Fruit fly (Drosophila melanogaster) whole organism, embryonic: ENCODE results near the gene Mo25.

Experiments used
- Atf6 ChIP-seq: fragments of 200-800 bp; sonication (Bioruptor generic); IDR thresholded peaks from 2 replicates; pipeline ENCODE4 v1.3.6; 2022; ENCODE audit warnings: missing biosample characterization, missing genetic modification characterization
- CG10321 ChIP-seq: fragments of 200-800 bp; sonication (Bioruptor generic); IDR thresholded peaks from 2 replicates; pipeline ENCODE4 v1.3.6; 2022; ENCODE audit warnings: missing biosample characterization, missing genetic modification characterization
- CG10654 ChIP-seq: fragments of 200-800 bp; sonication (Bioruptor generic); optimal IDR thresholded peaks from 2 replicates; lab custom pipeline; 2016; ENCODE audit warnings: missing biosample characterization, missing genetic modification characterization
- CG11093 ChIP-seq: fragments of 200-800 bp; sonication (Bioruptor generic); IDR thresholded peaks from 3 replicates; pipeline ENCODE4 v1.3.6; 2022; ENCODE audit warnings: missing biosample characterization, missing genetic modification characterization
- CG13296 ChIP-seq: fragments of 200-800 bp; sonication (Bioruptor generic); optimal IDR thresholded peaks from 3 replicates; lab custom pipeline; 2018; ENCODE audit warnings: missing biosample characterization, mild to moderate bottlenecking, missing genetic modification characterization
- CG14667 ChIP-seq: fragments of 200-800 bp; sonication (Bioruptor generic); IDR thresholded peaks from 2 replicates; pipeline ENCODE4 v1.3.6; 2022; ENCODE audit warnings: missing biosample characterization, missing genetic modification characterization
- CG15479 ChIP-seq: fragments of 200-800 bp; sonication (Bioruptor generic); optimal IDR thresholded peaks from 3 replicates; lab custom pipeline; 2019; ENCODE audit warnings: missing biosample characterization, mild to moderate bottlenecking, missing genetic modification characterization, moderate library complexity
- CG15514 ChIP-seq: fragments of 200-800 bp; sonication (Bioruptor generic); optimal IDR thresholded peaks from 3 replicates; lab custom pipeline; 2017; ENCODE audit warnings: missing biosample characterization, missing genetic modification characterization, mild to moderate bottlenecking, moderate library complexity, missing genetic modification reagents
- CG15696 ChIP-seq: fragments of 200-800 bp; sonication (Bioruptor generic); optimal IDR thresholded peaks from 2 replicates; lab custom pipeline; 2019; ENCODE audit warnings: missing biosample characterization, mild to moderate bottlenecking, missing genetic modification characterization, moderate library complexity
- CG16815 ChIP-seq: fragments of 200-800 bp; sonication (Bioruptor generic); optimal IDR thresholded peaks from 3 replicates; lab custom pipeline; 2017; ENCODE audit warnings: missing biosample characterization, mild to moderate bottlenecking, missing genetic modification characterization
- CG17912 ChIP-seq: fragments of 200-800 bp; sonication (Bioruptor generic); optimal IDR thresholded peaks from 2 replicates; lab custom pipeline; 2018; ENCODE audit warnings: missing biosample characterization, mild to moderate bottlenecking, missing genetic modification characterization
- CG18011 ChIP-seq: fragments of 200-800 bp; sonication (Bioruptor generic); optimal IDR thresholded peaks from 2 replicates; lab custom pipeline; 2017; ENCODE audit warnings: missing biosample characterization, missing genetic modification characterization, mild to moderate bottlenecking, moderate library complexity, missing genotype
- CG2202 ChIP-seq: fragments of 200-800 bp; sonication (Bioruptor generic); optimal IDR thresholded peaks from 2 replicates; lab custom pipeline; 2018; ENCODE audit warnings: missing biosample characterization, mild to moderate bottlenecking, missing genetic modification characterization
- CG3281 ChIP-seq: fragments of 200-800 bp; sonication (Bioruptor generic); optimal IDR thresholded peaks from 3 replicates; lab custom pipeline; 2017; ENCODE audit warnings: missing biosample characterization, mild to moderate bottlenecking, missing genetic modification characterization
- CG6654 ChIP-seq: fragments of 200-800 bp; sonication (Bioruptor generic); optimal IDR thresholded peaks from 2 replicates; lab custom pipeline; 2017; ENCODE audit warnings: missing biosample characterization, mild to moderate bottlenecking, missing genetic modification characterization
- CG6689 ChIP-seq: fragments of 200-800 bp; sonication (Bioruptor generic); IDR thresholded peaks from 2 replicates; pipeline ENCODE4 v1.3.6; 2022; ENCODE audit warnings: missing biosample characterization, missing genetic modification characterization
- CG7786 ChIP-seq: fragments of 200-800 bp; sonication (Bioruptor generic); optimal IDR thresholded peaks from 2 replicates; lab custom pipeline; 2016; ENCODE audit warnings: missing biosample characterization, missing genetic modification characterization
- CG9727 ChIP-seq: fragments of 200-800 bp; sonication (Bioruptor generic); optimal IDR thresholded peaks from 3 replicates; lab custom pipeline; 2017; ENCODE audit warnings: missing biosample characterization, mild to moderate bottlenecking, missing genetic modification characterization
- Elba2 ChIP-seq: fragments of 200-800 bp; sonication (Bioruptor generic); optimal IDR thresholded peaks from 3 replicates; lab custom pipeline; 2016; ENCODE audit warnings: missing biosample characterization, missing genetic modification characterization
- GATAe ChIP-seq: fragments of 200-800 bp; sonication (Bioruptor generic); conservative IDR thresholded peaks from 2 replicates; pipeline ENCODE4 v1.3.6; 2022; ENCODE audit warnings: missing biosample characterization, missing genetic modification characterization
- Gsc ChIP-seq: fragments of 200-800 bp; sonication (Bioruptor generic); IDR thresholded peaks from 2 replicates; pipeline ENCODE4 v1.3.6; 2022; ENCODE audit warnings: missing biosample characterization, missing genetic modification characterization
- H2.0 ChIP-seq: fragments of 200-800 bp; sonication (Bioruptor generic); IDR thresholded peaks from 2 replicates; pipeline ENCODE4 v1.3.6; 2022; ENCODE audit warnings: missing biosample characterization, missing genetic modification characterization
- HLHmδ ChIP-seq: fragments of 200-800 bp; sonication (Bioruptor generic); optimal IDR thresholded peaks from 2 replicates; lab custom pipeline; 2018; ENCODE audit warnings: missing biosample characterization, mild to moderate bottlenecking, missing genetic modification characterization, moderate library complexity
- HmgZ ChIP-seq: fragments of 200-800 bp; sonication (Bioruptor generic); optimal IDR thresholded peaks from 2 replicates; lab custom pipeline; 2018; ENCODE audit warnings: missing biosample characterization, mild to moderate bottlenecking, missing genetic modification characterization
- Hsf ChIP-seq: fragments of 200-800 bp; sonication (Bioruptor generic); optimal IDR thresholded peaks from 3 replicates; lab custom pipeline; 2016; ENCODE audit warnings: missing biosample characterization, missing genetic modification characterization
- Ptx1 ChIP-seq: fragments of 200-800 bp; sonication (Bioruptor generic); IDR thresholded peaks from 2 replicates; pipeline ENCODE4 v1.3.6; 2022; ENCODE audit warnings: missing biosample characterization, missing genetic modification characterization
- Ravus ChIP-seq: fragments of 200-800 bp; sonication (Bioruptor generic); IDR thresholded peaks from 2 replicates; pipeline ENCODE4 v1.3.6; 2022; ENCODE audit warnings: missing biosample characterization, missing genetic modification characterization
- Scr ChIP-seq: fragments of 200-800 bp; sonication (Bioruptor generic); IDR thresholded peaks from 2 replicates; pipeline ENCODE4 v1.3.6; 2022; ENCODE audit warnings: missing biosample characterization, missing genetic modification characterization; ENCODE audit not compliant: partially characterized antibody
- Spps ChIP-seq: fragments of 200-800 bp; sonication (Bioruptor generic); optimal IDR thresholded peaks from 2 replicates; lab custom pipeline; 2018; ENCODE audit warnings: missing biosample characterization, mild to moderate bottlenecking, missing genetic modification characterization
- Ssrp ChIP-seq: fragments of 200-800 bp; sonication (Bioruptor generic); optimal IDR thresholded peaks from 2 replicates; lab custom pipeline; 2018; ENCODE audit warnings: missing biosample characterization, mild to moderate bottlenecking, missing genetic modification characterization, moderate library complexity
- ab ChIP-seq: fragments of 200-800 bp; sonication (Bioruptor generic); optimal IDR thresholded peaks from 2 replicates; lab custom pipeline; 2016; ENCODE audit warnings: missing biosample characterization, missing genetic modification characterization
- ara ChIP-seq: fragments of 200-800 bp; sonication (Bioruptor generic); IDR thresholded peaks from 2 replicates; pipeline ENCODE4 v1.3.6; 2022; ENCODE audit warnings: missing biosample characterization, missing genetic modification characterization
- cwo ChIP-seq: fragments of 200-800 bp; sonication (Bioruptor generic); optimal IDR thresholded peaks from 3 replicates; lab custom pipeline; 2017; ENCODE audit warnings: missing biosample characterization, missing genetic modification characterization, mild to moderate bottlenecking, moderate library complexity, missing genetic modification reagents
- dmrt11E ChIP-seq: fragments of 200-800 bp; sonication (Bioruptor generic); optimal IDR thresholded peaks from 3 replicates; lab custom pipeline; 2018; ENCODE audit warnings: missing biosample characterization, mild to moderate bottlenecking, missing genetic modification characterization, moderate library complexity
- emc ChIP-seq: fragments of 200-800 bp; sonication (Bioruptor generic); optimal IDR thresholded peaks from 2 replicates; lab custom pipeline; 2016; ENCODE audit warnings: missing biosample characterization, missing genetic modification characterization
- fd64A ChIP-seq: fragments of 200-800 bp; sonication (Bioruptor generic); optimal IDR thresholded peaks from 3 replicates; lab custom pipeline; 2018; ENCODE audit warnings: missing biosample characterization, mild to moderate bottlenecking, missing genetic modification characterization
- gem ChIP-seq: fragments of 200-800 bp; sonication (Bioruptor generic); optimal IDR thresholded peaks from 2 replicates; lab custom pipeline; 2019; ENCODE audit warnings: missing biosample characterization, mild to moderate bottlenecking, missing genetic modification characterization, moderate library complexity
- gsb ChIP-seq: fragments of 200-800 bp; sonication (Bioruptor generic); IDR thresholded peaks from 2 replicates; pipeline ENCODE4 v1.3.6; 2022; ENCODE audit warnings: missing biosample characterization, missing genetic modification characterization
- hbn ChIP-seq: fragments of 200-800 bp; sonication (Bioruptor generic); IDR thresholded peaks from 2 replicates; pipeline ENCODE4 v1.3.6; 2022; ENCODE audit warnings: missing biosample characterization, missing genetic modification characterization; ENCODE audit not compliant: partially characterized antibody
- jigr1 ChIP-seq: fragments of 200-800 bp; sonication (Bioruptor generic); IDR thresholded peaks from 3 replicates; pipeline ENCODE4 v1.3.6; 2022; ENCODE audit warnings: missing biosample characterization, missing genetic modification characterization
- kni ChIP-seq: fragments of 200-800 bp; sonication (Bioruptor generic); optimal IDR thresholded peaks from 3 replicates; lab custom pipeline; 2017; ENCODE audit warnings: mild to moderate bottlenecking, missing biosample characterization, missing genetic modification reagents, missing genetic modification characterization
- nau ChIP-seq: fragments of 200-800 bp; sonication (Bioruptor generic); optimal IDR thresholded peaks from 3 replicates; lab custom pipeline; 2017; ENCODE audit warnings: missing biosample characterization, mild to moderate bottlenecking, missing genetic modification characterization, missing genetic modification reagents
- otp ChIP-seq: fragments of 200-800 bp; sonication (Bioruptor generic); IDR thresholded peaks from 3 replicates; pipeline ENCODE4, ENCODE4 v1.3.6; 2022; ENCODE audit warnings: missing biosample characterization, missing genetic modification characterization
- pfk ChIP-seq: fragments of 200-800 bp; sonication (Bioruptor generic); optimal IDR thresholded peaks from 2 replicates; lab custom pipeline; 2018; ENCODE audit warnings: missing biosample characterization, mild to moderate bottlenecking, missing genetic modification characterization, moderate library complexity
- ranshi ChIP-seq: fragments of 200-800 bp; sonication (Bioruptor generic); IDR thresholded peaks from 2 replicates; pipeline ENCODE4 v1.3.6; 2022; ENCODE audit warnings: missing biosample characterization, missing genetic modification characterization
- shn ChIP-seq: fragments of 200-800 bp; sonication (Bioruptor generic); optimal IDR thresholded peaks from 3 replicates; lab custom pipeline; 2016; ENCODE audit warnings: missing biosample characterization, missing genetic modification characterization
- unc-4 ChIP-seq: fragments of 200-800 bp; sonication (Bioruptor generic); IDR thresholded peaks from 2 replicates; pipeline ENCODE4 v1.3.6; 2022; ENCODE audit warnings: missing biosample characterization, missing genetic modification characterization; ENCODE audit not compliant: partially characterized antibody
- vfl ChIP-seq: fragments of 200-800 bp; sonication (Bioruptor generic); optimal IDR thresholded peaks from 2 replicates; lab custom pipeline; 2016; ENCODE audit warnings: missing biosample characterization, missing genetic modification characterization
- z ChIP-seq: fragments of 200-800 bp; sonication (Bioruptor generic); IDR thresholded peaks from 3 replicates; pipeline ENCODE4 v1.3.6; 2022; ENCODE audit warnings: missing biosample characterization, missing genetic modification characterization

Gene Mo25

dm6 chr3L:16571014-16571738 lies 44.1 kb downstream of the Mo25 start (continued):
- TF ChIP-seq hbn (GFP tag; lab: Robert Waterston, UW) = no peak
- no peak for TF ChIP-seq Gsc
- TF ChIP-seq CG10321 (GFP tag; lab: Robert Waterston, UW) = no peak
- TF ChIP-seq CG18011 = no peak
- TF ChIP-seq CG9727 = peak; percentile 18
- peak; percentile 20 for TF ChIP-seq CG15514 (GFP tag; lab: Kevin White, UChicago)
- no peak for TF ChIP-seq CG6654 (GFP tag; lab: Kevin White, UChicago)
- no peak; the same call in 1 of the 2 replicates for TF ChIP-seq Ptx1 (GFP tag; lab: Robert Waterston, UW)
- no peak for TF ChIP-seq CG11093 (GFP tag; lab: Robert Waterston, UW)
- peak; percentile 71 for TF ChIP-seq Atf6
- no peak for TF ChIP-seq CG17912 (GFP tag; lab: Kevin White, UChicago)
- TF ChIP-seq GATAe (GFP tag; lab: Robert Waterston, UW) = no peak
- no peak for TF ChIP-seq jigr1 (GFP tag; lab: Robert Waterston, UW)
- peak; percentile 42 for TF ChIP-seq CG10654 (GFP tag; lab: Kevin White, UChicago)
- TF ChIP-seq H2.0 (GFP tag; lab: Robert Waterston, UW) = peak; percentile 32
- TF ChIP-seq nau = peak; percentile 22
- peak; percentile 25 for TF ChIP-seq vfl (GFP tag; lab: Kevin White, UChicago)
- no peak for TF ChIP-seq pfk
- no peak for TF ChIP-seq Elba2 (GFP tag; lab: Kevin White, UChicago)
- no peak for TF ChIP-seq Spps (tag; lab: Kevin White, UChicago)
- TF ChIP-seq CG15696 (tag; lab: Kevin White, UChicago) = no peak
- peak; percentile 48 for TF ChIP-seq ara (GFP tag; lab: Robert Waterston, UW)
- peak; percentile 29; the same call in 1 of the 2 replicates for TF ChIP-seq gsb (GFP tag; lab: Robert Waterston, UW)
- TF ChIP-seq gem (tag; lab: Kevin White, UChicago) = peak; percentile 77
- TF ChIP-seq emc (GFP tag; lab: Kevin White, UChicago) = no peak
- TF ChIP-seq ab (GFP tag; lab: Kevin White, UChicago) = no peak
- peak; percentile 68 for TF ChIP-seq Hsf (GFP tag; lab: Kevin White, UChicago)
- TF ChIP-seq CG7786 (GFP tag; lab: Kevin White, UChicago) = peak; percentile 44
- peak; percentile 61 for TF ChIP-seq CG3281 (GFP tag; lab: Kevin White, UChicago)
- TF ChIP-seq CG16815 = no peak
- TF ChIP-seq CG6689 (GFP tag; lab: Robert Waterston, UW) = peak; percentile 64; the same call in 1 of the 2 replicates
- TF ChIP-seq CG2202 = no peak
- TF ChIP-seq shn (GFP tag; lab: Kevin White, UChicago) = peak; percentile 29
- no peak for TF ChIP-seq Ssrp (tag; lab: Kevin White, UChicago)
- no peak for TF ChIP-seq HLHmδ (GFP tag; lab: Kevin White, UChicago)
- peak; percentile 29 for TF ChIP-seq cwo (GFP tag; lab: Kevin White, UChicago)
- TF ChIP-seq CG13296 (GFP tag; lab: Kevin White, UChicago) = peak; percentile 42
- no peak for TF ChIP-seq CG15479 (GFP tag; lab: Kevin White, UChicago)
- no peak for TF ChIP-seq HmgZ (tag; lab: Kevin White, UChicago)
- peak; percentile 56; the same call in 1 of the 2 replicates for TF ChIP-seq ranshi (GFP tag; lab: Robert Waterston, UW)
- no peak for TF ChIP-seq Scr (GFP tag; lab: Robert Waterston, UW)
- TF ChIP-seq otp (GFP tag; lab: Robert Waterston, UW) = 0 out of 3 replicates have a peak, but pooled peaks have one; percentile 14
- no peak for TF ChIP-seq fd64A
- TF ChIP-seq unc-4 (GFP tag; lab: Robert Waterston, UW) = no peak
- TF ChIP-seq CG14667 (GFP tag; lab: Robert Waterston, UW) = peak; percentile 62
- peak; percentile 73 for TF ChIP-seq z (GFP tag; lab: Robert Waterston, UW)
- no peak for TF ChIP-seq kni (GFP tag; lab: Kevin White, UChicago)
- peak; percentile 17 for TF ChIP-seq dmrt11E (tag; lab: Kevin White, UChicago)
- TF ChIP-seq Ravus = no peak; the same call in 1 of the 2 replicates
